Fruit fly (Drosophila melanogaster) whole organism, embryonic: Measurements from ENCODE around the gene Cisd2.

ENCODE experiments used
- CG1603 ChIP-seq: fragments of 200-800 bp; sonication (Bioruptor generic); optimal IDR thresholded peaks from 2 replicates; lab custom pipeline; 2019; ENCODE audit warnings: missing biosample characterization, mild to moderate bottlenecking, missing genetic modification characterization, moderate library complexity
- Lhr ChIP-seq: fragments of 200-800 bp; sonication (Bioruptor generic); optimal IDR thresholded peaks from 3 replicates; lab custom pipeline; 2017; ENCODE audit warnings: mild to moderate bottlenecking, missing biosample characterization, missing genetic modification reagents, missing genetic modification characterization
- Med ChIP-seq: fragments of 200-800 bp; sonication (Bioruptor generic); peaks from one replicate; lab custom pipeline; 2016; ENCODE audit warnings: missing biosample characterization, missing genetic modification characterization, mild to moderate bottlenecking, inconsistent platforms, moderate library complexity
- abd-A ChIP-seq: fragments of 200-800 bp; sonication (Bioruptor generic); optimal IDR thresholded peaks from 3 replicates; lab custom pipeline; 2019; ENCODE audit warnings: missing biosample characterization, mild to moderate bottlenecking, missing genetic modification characterization, moderate library complexity
- dmrt99B ChIP-seq: fragments of 200-800 bp; sonication (Bioruptor generic); optimal IDR thresholded peaks from 2 replicates; lab custom pipeline; 2018; ENCODE audit warnings: missing biosample characterization, mild to moderate bottlenecking, missing genetic modification characterization, moderate library complexity
- sens ChIP-seq: fragments of 200-800 bp; sonication (Bioruptor generic); peaks from one replicate; lab custom pipeline; 2016; ENCODE audit warnings: missing biosample characterization, missing genetic modification characterization
- slbo ChIP-seq: fragments of 200-800 bp; sonication (Bioruptor generic); IDR thresholded peaks from 2 replicates; pipeline ENCODE4 v1.3.6; 2022; ENCODE audit warnings: missing biosample characterization, missing genetic modification characterization
- ttk ChIP-seq: fragments of 200-800 bp; sonication (Bioruptor generic); IDR thresholded peaks from 2 replicates; pipeline ENCODE4 v2.1.2; 2022; ENCODE audit warnings: missing biosample characterization, missing genetic modification characterization

The Cisd2 gene

dm6 chr3R:29190984-29191383 is 32.2 kb downstream of the Cisd2 start:
- TF ChIP-seq dmrt99B (peak; percentile 6), abd-A (tag; lab: Kevin White, UChicago) (no peak), ttk (0 out of 2 replicates have a peak, but pooled peaks have one; percentile 7), CG1603 (tag; lab: Kevin White, UChicago) (peak; percentile 6), Lhr (no peak), sens (GFP tag; lab: Kevin White, UChicago) (peak; percentile 68), slbo (0 out of 2 replicates have a peak, but pooled peaks have one; percentile 31), Med (GFP tag; lab: Kevin White, UChicago) (peak; percentile 68)
- TF ChIP-seq, all 482 proteins: peak for 6
